Fruit fly (Drosophila melanogaster) whole organism, prepupa: ENCODE data around the gene CG15021.
A peak's percentile ranks its signal among the peaks of the same experiment; 100 is the strongest.

Experiments used
- Blimp-1 ChIP-seq: fragments of 200-800 bp; sonication (Bioruptor generic); optimal IDR thresholded peaks from 3 replicates; lab custom pipeline; 2017; ENCODE audit warnings: missing biosample characterization, missing genetic modification characterization, mild to moderate bottlenecking, moderate library complexity, missing genetic modification reagents
- CG10669 ChIP-seq: fragments of 200-800 bp; sonication (Bioruptor generic); optimal IDR thresholded peaks from 3 replicates; lab custom pipeline; 2018; ENCODE audit warnings: missing biosample characterization, mild to moderate bottlenecking, missing genetic modification characterization, moderate library complexity
- CG11294 ChIP-seq: fragments of 200-800 bp; sonication (Bioruptor generic); IDR thresholded peaks from 2 replicates; pipeline ENCODE4 v1.3.6; 2022; ENCODE audit warnings: missing biosample characterization, missing genetic modification characterization
- CG11762 ChIP-seq: fragments of 200-800 bp; sonication (Bioruptor generic); optimal IDR thresholded peaks from 3 replicates; lab custom pipeline; 2016; ENCODE audit warnings: missing biosample characterization, missing genetic modification characterization; ENCODE audit not compliant: insufficient read depth
- CG1621 ChIP-seq: fragments of 200-800 bp; sonication (Bioruptor generic); optimal IDR thresholded peaks from 3 replicates; lab custom pipeline; 2018; ENCODE audit warnings: missing biosample characterization, mild to moderate bottlenecking, missing genetic modification characterization
- CG3032 ChIP-seq: fragments of 200-800 bp; optimal IDR thresholded peaks from 2 replicates; lab custom pipeline; 2019; ENCODE audit warnings: missing biosample characterization, mild to moderate bottlenecking, missing genetic modification characterization, moderate library complexity
- CG31627 ChIP-seq: fragments of 200-800 bp; sonication (Bioruptor generic); optimal IDR thresholded peaks from 3 replicates; lab custom pipeline; 2016; ENCODE audit warnings: missing biosample characterization, missing genetic modification characterization
- CG6163 ChIP-seq: fragments of 200-800 bp; sonication (Bioruptor generic); IDR thresholded peaks from 3 replicates; pipeline ENCODE4 v1.3.6; 2022; ENCODE audit warnings: missing biosample characterization, missing genetic modification characterization
- CG6854 ChIP-seq: fragments of 200-800 bp; sonication (Bioruptor generic); optimal IDR thresholded peaks from 2 replicates; lab custom pipeline; 2017; ENCODE audit warnings: missing biosample characterization, mild to moderate bottlenecking, missing genetic modification characterization
- CG7368 ChIP-seq: fragments of 200-800 bp; sonication (Bioruptor generic); optimal IDR thresholded peaks from 3 replicates; lab custom pipeline; 2016; ENCODE audit warnings: missing biosample characterization, missing genetic modification characterization
- CG8119 ChIP-seq: fragments of 200-800 bp; sonication (Bioruptor generic); IDR thresholded peaks from 3 replicates; pipeline ENCODE4 v1.3.6; 2022; ENCODE audit warnings: missing biosample characterization, missing genetic modification characterization
- CG8632 ChIP-seq: fragments of 200-800 bp; sonication (Bioruptor generic); optimal IDR thresholded peaks from 3 replicates; lab custom pipeline; 2016; ENCODE audit warnings: missing biosample characterization, missing genetic modification characterization
- CG9139 ChIP-seq: fragments of 200-800 bp; sonication (Bioruptor generic); optimal IDR thresholded peaks from 3 replicates; lab custom pipeline; 2017; ENCODE audit warnings: missing biosample characterization, mild to moderate bottlenecking, missing genetic modification characterization
- Eip78C ChIP-seq: fragments of 200-800 bp; sonication (Bioruptor generic); peaks from one replicate; lab custom pipeline; 2016; ENCODE audit warnings: missing biosample characterization, missing genetic modification characterization
- Ets21C ChIP-seq: fragments of 200-800 bp; sonication (Bioruptor generic); optimal IDR thresholded peaks from 3 replicates; lab custom pipeline; 2016; ENCODE audit warnings: missing biosample characterization, missing genetic modification characterization
- Ets96B ChIP-seq: fragments of 200-800 bp; optimal IDR thresholded peaks from 2 replicates; lab custom pipeline; 2019; ENCODE audit warnings: missing biosample characterization, mild to moderate bottlenecking, missing genetic modification characterization, moderate library complexity
- Hr38 ChIP-seq: sonication (Bioruptor generic); optimal IDR thresholded peaks from 2 replicates; lab custom pipeline; 2016; ENCODE audit warnings: missing biosample characterization, missing genetic modification characterization
- Hr4 ChIP-seq: fragments of 200-800 bp; sonication (Bioruptor generic); optimal IDR thresholded peaks from 3 replicates; lab custom pipeline; 2016; ENCODE audit warnings: missing biosample characterization, missing genetic modification characterization
- Lpt ChIP-seq: fragments of 200-800 bp; sonication (Bioruptor generic); optimal IDR thresholded peaks from 3 replicates; lab custom pipeline; 2016; ENCODE audit warnings: missing biosample characterization, missing genetic modification characterization
- OdsH ChIP-seq: fragments of 200-800 bp; sonication (Bioruptor generic); optimal IDR thresholded peaks from 3 replicates; lab custom pipeline; 2016; ENCODE audit warnings: missing biosample characterization, missing genetic modification characterization
- Smox ChIP-seq: fragments of 200-800 bp; sonication (Bioruptor generic); optimal IDR thresholded peaks from 3 replicates; lab custom pipeline; 2016; ENCODE audit warnings: missing biosample characterization, missing genetic modification characterization
- Sox14 ChIP-seq: fragments of 200-800 bp; sonication (Bioruptor generic); optimal IDR thresholded peaks from 3 replicates; lab custom pipeline; 2016; ENCODE audit warnings: missing biosample characterization, missing genetic modification characterization
- Sox15 ChIP-seq: fragments of 200-800 bp; sonication (Bioruptor generic); optimal IDR thresholded peaks from 3 replicates; lab custom pipeline; 2016; ENCODE audit warnings: missing biosample characterization, missing genetic modification characterization
- dac ChIP-seq: fragments of 200-800 bp; sonication (Bioruptor generic); optimal IDR thresholded peaks from 2 replicates; lab custom pipeline; 2017; ENCODE audit warnings: missing biosample characterization, mild to moderate bottlenecking, missing genetic modification characterization
- fd59A ChIP-seq: fragments of 200-800 bp; sonication (Bioruptor generic); optimal IDR thresholded peaks from 2 replicates; lab custom pipeline; 2017; ENCODE audit warnings: missing biosample characterization, mild to moderate bottlenecking, missing genetic modification characterization, missing genetic modification reagents
- fd85E ChIP-seq: fragments of 200-800 bp; sonication (Bioruptor generic); optimal IDR thresholded peaks from 3 replicates; lab custom pipeline; 2016; ENCODE audit warnings: missing biosample characterization, missing genetic modification characterization
- fkh ChIP-seq: fragments of 200-800 bp; sonication (Bioruptor generic); optimal IDR thresholded peaks from 3 replicates; lab custom pipeline; 2017; ENCODE audit warnings: missing biosample characterization, mild to moderate bottlenecking, missing genetic modification characterization, moderate library complexity
- lz ChIP-seq: fragments of 200-800 bp; sonication (Bioruptor generic); optimal IDR thresholded peaks from 3 replicates; lab custom pipeline; 2016; ENCODE audit warnings: missing biosample characterization, missing genetic modification characterization
- net ChIP-seq: fragments of 200-800 bp; sonication (Bioruptor generic); optimal IDR thresholded peaks from 3 replicates; lab custom pipeline; 2016; ENCODE audit warnings: missing biosample characterization, missing genetic modification characterization
- pdm3 ChIP-seq: fragments of 200-800 bp; sonication (Bioruptor generic); optimal IDR thresholded peaks from 3 replicates; lab custom pipeline; 2016; ENCODE audit warnings: missing biosample characterization, missing genetic modification characterization
- salr ChIP-seq, 2 experiments: fragments of 200-800 bp; sonication (Bioruptor generic); optimal IDR thresholded peaks; 3 replicates each; lab custom pipeline; 2016 to 2018; ENCODE audit warnings: missing biosample characterization in 2 of 2, missing genetic modification characterization in 2 of 2, mild to moderate bottlenecking in 1 of 2
- ss ChIP-seq, 2 experiments: fragments of 200-800 bp; sonication (Bioruptor generic); optimal IDR thresholded peaks; 2 replicates in 1 of 2; 3 replicates in 1 of 2; lab custom pipeline; 2017 to 2018; ENCODE audit warnings: mild to moderate bottlenecking in 2 of 2, missing biosample characterization in 2 of 2, missing genetic modification characterization in 2 of 2, moderate library complexity in 1 of 2
- topi ChIP-seq: fragments of 200-800 bp; sonication (Bioruptor generic); optimal IDR thresholded peaks from 3 replicates; lab custom pipeline; 2016; ENCODE audit warnings: missing biosample characterization, missing genetic modification characterization

Gene CG15021

dm6 chr3L:4442168-4442567 is 5.6 kb downstream of the CG15021 start:
- TF ChIP-seq Sox14 (GFP tag; lab: Kevin White, UChicago) = no peak
- TF ChIP-seq Blimp-1 (GFP tag; lab: Kevin White, UChicago) = no peak
- TF ChIP-seq fd85E (GFP tag; lab: Kevin White, UChicago) = no peak
- TF ChIP-seq Sox15 (GFP tag; lab: Kevin White, UChicago) = no peak
- no peak for TF ChIP-seq CG11762 (GFP tag; lab: Kevin White, UChicago)
- TF ChIP-seq Ets96B = no peak
- no peak for TF ChIP-seq Lpt (GFP tag; lab: Kevin White, UChicago)
- no peak for TF ChIP-seq OdsH (GFP tag; lab: Kevin White, UChicago)
- TF ChIP-seq CG8119 (GFP tag; lab: Robert Waterston, UW) = no peak
- TF ChIP-seq fkh (GFP tag; lab: Kevin White, UChicago) = no peak
- no peak for TF ChIP-seq Eip78C (GFP tag; lab: Kevin White, UChicago)
- no peak for TF ChIP-seq Hr38 (GFP tag; lab: Kevin White, UChicago)
- TF ChIP-seq CG31627 = no peak
- no peak for TF ChIP-seq ss (GFP tag; optimal IDR thresholded peaks at IDR 0.05; lab: Kevin White, UChicago)
- TF ChIP-seq CG8632 (GFP tag; lab: Kevin White, UChicago) = no peak

- peak; percentile 6 for TF ChIP-seq Eip78C (GFP tag; lab: Kevin White, UChicago)
- TF ChIP-seq Blimp-1 (GFP tag; lab: Kevin White, UChicago) = no peak
- TF ChIP-seq, all 60 proteins: peak for 1
Measured at dm6 chr3L:4445824-4446223, 9.3 kb downstream of the CG15021 start.

- no peak for TF ChIP-seq salr (GFP tag; optimal IDR thresholded peaks at IDR 0.05; lab: Kevin White, UChicago)
- no peak for TF ChIP-seq Blimp-1 (GFP tag; lab: Kevin White, UChicago)
- no peak for TF ChIP-seq Sox14 (GFP tag; lab: Kevin White, UChicago)
- no peak for TF ChIP-seq CG8119 (GFP tag; lab: Robert Waterston, UW)
- no peak for TF ChIP-seq CG7368
- TF ChIP-seq Eip78C (GFP tag; lab: Kevin White, UChicago) = no peak
- no peak for TF ChIP-seq fd85E (GFP tag; lab: Kevin White, UChicago)
- TF ChIP-seq fd59A = no peak
- no peak for TF ChIP-seq CG11762 (GFP tag; lab: Kevin White, UChicago)
- no peak for TF ChIP-seq CG8632 (GFP tag; lab: Kevin White, UChicago)
- no peak for TF ChIP-seq CG11294 (GFP tag; lab: Robert Waterston, UW)
- TF ChIP-seq CG6854 = no peak
Measured at dm6 chr3L:4446273-4446672, 9.8 kb downstream of the CG15021 start, which contains the start of gene CG12607. Gene CG12607 (plus strand): TSS chr3L:4446573.

DNA sequence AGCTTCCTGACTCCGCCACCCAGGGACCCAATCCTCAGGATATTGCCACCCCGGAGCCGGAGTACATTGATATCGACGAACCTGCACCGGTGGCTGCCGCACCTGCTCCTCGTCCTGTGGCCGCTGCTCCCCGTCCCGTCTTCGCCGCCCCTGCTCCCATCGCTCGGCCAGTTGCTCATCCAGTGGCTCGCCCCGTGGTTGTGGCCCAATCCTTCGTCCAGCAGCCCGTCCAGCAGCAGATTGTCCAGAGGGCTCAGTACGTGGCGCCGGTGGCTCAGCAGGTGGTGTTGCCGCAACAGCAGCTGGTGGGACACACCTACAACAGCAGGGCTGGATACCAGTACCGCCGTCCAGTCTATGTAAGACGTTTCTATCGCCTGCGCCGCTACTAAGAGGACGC is 10.7 kb downstream of the CG15021 start:
- TF ChIP-seq CG9139 (GFP tag; lab: Kevin White, UChicago) (no peak), CG11294 (GFP tag; lab: Robert Waterston, UW) (no peak), Hr4 (GFP tag; lab: Kevin White, UChicago) (no peak), fd59A (no peak), Ets21C (no peak), dac (no peak), CG11762 (GFP tag; lab: Kevin White, UChicago) (no peak), topi (GFP tag; lab: Kevin White, UChicago) (no peak), Hr38 (GFP tag; lab: Kevin White, UChicago) (no peak), CG1621 (no peak), fkh (GFP tag; lab: Kevin White, UChicago) (no peak)
- TF ChIP-seq, all 60 proteins: peak for 0

- no peak for TF ChIP-seq Sox15 (GFP tag; lab: Kevin White, UChicago)
- no peak for TF ChIP-seq net (GFP tag; lab: Kevin White, UChicago)
- no peak for TF ChIP-seq ss (GFP tag; optimal IDR thresholded peaks at IDR 0.05; lab: Kevin White, UChicago)
- TF ChIP-seq pdm3 (GFP tag; lab: Kevin White, UChicago) = no peak
- no peak for TF ChIP-seq Ets21C
- no peak for TF ChIP-seq lz
- no peak for TF ChIP-seq Smox (GFP tag; lab: Kevin White, UChicago)
- no peak for TF ChIP-seq CG10669 (GFP tag; lab: Kevin White, UChicago)
- no peak for TF ChIP-seq Hr38 (GFP tag; lab: Kevin White, UChicago)
- TF ChIP-seq CG6163 (GFP tag; lab: Robert Waterston, UW) = no peak
- TF ChIP-seq CG3032 (tag; lab: Kevin White, UChicago) = no peak
Measured at dm6 chr3L:4458063-4458462, 21.5 kb downstream of the CG15021 start, which contains the start of gene CG11345. Gene CG11345 (minus strand): TSS chr3L:4458163.
